Fruit fly (Drosophila melanogaster): ENCODE measurements around the gene SF2.

Gene SF2

DNA sequence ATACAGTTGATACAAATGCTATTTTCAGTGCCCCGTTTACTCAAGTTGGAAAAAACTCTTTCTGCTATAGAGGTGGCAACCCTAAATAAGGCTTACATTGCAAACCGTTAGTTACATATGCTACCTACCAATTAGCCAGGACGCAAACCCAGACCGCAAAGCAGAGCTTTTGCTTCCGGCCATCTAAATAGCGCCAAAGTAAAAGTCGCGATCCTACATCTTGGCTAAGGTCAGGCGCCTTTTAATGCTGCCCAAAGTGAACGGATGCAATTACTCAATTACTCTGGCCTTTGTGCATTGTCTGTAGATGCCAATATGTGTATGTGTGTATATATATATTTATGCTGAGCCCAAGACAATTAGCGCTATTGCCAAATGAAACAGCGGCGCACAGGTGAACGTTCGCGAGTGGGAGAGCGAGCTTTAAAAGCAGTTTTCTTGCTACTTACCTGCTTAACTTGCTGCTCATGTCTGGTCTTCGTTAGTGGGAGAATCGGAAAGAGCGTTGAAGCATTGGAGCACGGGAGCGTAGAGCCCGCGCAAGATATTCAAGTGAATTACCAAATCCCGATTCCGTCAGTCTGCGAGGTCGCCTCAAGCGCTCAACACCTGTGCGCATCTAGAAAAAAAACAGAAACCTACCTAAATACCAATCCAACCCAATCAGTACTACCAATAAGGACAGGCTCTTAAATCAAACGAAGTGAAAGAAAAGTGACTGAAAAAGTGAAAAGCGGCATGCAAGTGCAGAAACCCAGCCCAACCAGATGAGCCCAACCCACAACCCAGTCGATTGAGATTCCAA lies 36.4 kb downstream of the SF2 start, which contains the start of gene Zip89B (continued):
- TF ChIP-seq eve (GFP tag; optimal IDR thresholded peaks at IDR 0.05) (no peak), pum (GFP tag; optimal IDR thresholded peaks at IDR 0.05) (no peak), CG11456 (GFP tag; IDR thresholded peaks at IDR 0.05) (no peak), hbn (GFP tag; IDR thresholded peaks at IDR 0.05; ENCODE audit: partially characterized antibody) (no peak), Deaf1 (tag; optimal IDR thresholded peaks at IDR 0.05) (peak; percentile 1), unc-4 (GFP tag; IDR thresholded peaks at IDR 0.05; ENCODE audit: partially characterized antibody) (no peak), Usf (GFP tag; optimal IDR thresholded peaks at IDR 0.05) (no peak), CG6254 (GFP tag; optimal IDR thresholded peaks at IDR 0.05) (no peak), stwl (tag; optimal IDR thresholded peaks at IDR 0.05) (peak; percentile 47), Hsf (GFP tag; optimal IDR thresholded peaks at IDR 0.05) (no peak), cg (GFP tag; optimal IDR thresholded peaks at IDR 0.05) (no peak), slp2 (GFP tag; optimal IDR thresholded peaks at IDR 0.05) (no peak), slbo (GFP tag; IDR thresholded peaks at IDR 0.05) (no peak), CTCF (GFP tag; optimal IDR thresholded peaks at IDR 0.05) (peak; percentile 84), CG6689 (GFP tag; IDR thresholded peaks at IDR 0.05) (peak; percentile 13; the same call in 1 of the 2 replicates), bbx (GFP tag; IDR thresholded peaks at IDR 0.05; ENCODE audit: partially characterized antibody) (no peak; the same call in 1 of the 2 replicates), CG12769 (tag; optimal IDR thresholded peaks at IDR 0.05) (peak; percentile 62), CG3163 (GFP tag; optimal IDR thresholded peaks at IDR 0.05) (peak; percentile 30), chn (GFP tag; optimal IDR thresholded peaks at IDR 0.05) (no peak), wek (GFP tag; optimal IDR thresholded peaks at IDR 0.05) (no peak), CG1602 (GFP tag; optimal IDR thresholded peaks at IDR 0.05) (no peak), CG33213 (GFP tag; optimal IDR thresholded peaks at IDR 0.05) (no peak), Gsc (GFP tag; IDR thresholded peaks at IDR 0.05) (no peak), pita (GFP tag; optimal IDR thresholded peaks at IDR 0.05) (peak; percentile 40), exex (tag; optimal IDR thresholded peaks at IDR 0.05) (peak; percentile 22), dan (GFP tag; IDR thresholded peaks at IDR 0.05) (no peak), Asciz (GFP tag; optimal IDR thresholded peaks at IDR 0.05) (no peak), CG10431 (GFP tag; optimal IDR thresholded peaks at IDR 0.05) (peak; percentile 20), Doc2 (GFP tag; IDR thresholded peaks at IDR 0.05) (no peak), repo (GFP tag; optimal IDR thresholded peaks at IDR 0.05) (no peak), Blimp-1 (GFP tag; optimal IDR thresholded peaks at IDR 0.05) (no peak), CG4854 (GFP tag; optimal IDR thresholded peaks at IDR 0.05) (no peak), E2f2 (GFP tag; IDR thresholded peaks at IDR 0.05) (peak; percentile 44), psq (GFP tag; optimal IDR thresholded peaks at IDR 0.05) (no peak), NC2β (GFP tag; optimal IDR thresholded peaks at IDR 0.05) (no peak), Bgb (GFP tag; IDR thresholded peaks at IDR 0.05; ENCODE audit: partially characterized antibody) (peak; percentile 27; the same call in 1 of the 2 replicates), CG3065 (GFP tag; optimal IDR thresholded peaks at IDR 0.05) (no peak), corto (GFP tag; optimal IDR thresholded peaks at IDR 0.05) (no peak), CG34376 (GFP tag; optimal IDR thresholded peaks at IDR 0.05) (peak; percentile 37), NFAT (GFP tag; IDR thresholded peaks at IDR 0.05) (no peak), Scr (GFP tag; IDR thresholded peaks at IDR 0.05; ENCODE audit: partially characterized antibody) (0 out of 2 replicates have a peak, but pooled peaks have one; percentile 7), CG10543 (GFP tag; optimal IDR thresholded peaks at IDR 0.05) (peak; percentile 48), CG11723 (GFP tag; optimal IDR thresholded peaks at IDR 0.05) (no peak), gcm (GFP tag; optimal IDR thresholded peaks at IDR 0.05) (no peak), Trl (optimal IDR thresholded peaks at IDR 0.05) (peak; percentile 56 to 81), Trl (GFP tag; optimal IDR thresholded peaks at IDR 0.05) (no peak), stc (GFP tag; IDR thresholded peaks at IDR 0.05) (0 out of 2 replicates have a peak, but pooled peaks have one; percentile 25), hkb (optimal IDR thresholded peaks at IDR 0.05) (peak; percentile 28), hkb (GFP tag; IDR thresholded peaks at IDR 0.05) (no peak), Fer1 (GFP tag; optimal IDR thresholded peaks at IDR 0.05) (peak; percentile 29)
